Worm (Caenorhabditis elegans) whole organism, L4/young adult: ENCODE results near the gene cnnm-2.

Experiments used
- W03F9.2 ChIP-seq: fragments of 150-350 bp; optimal IDR thresholded peaks from 2 replicates; lab custom pipeline; 2014; ENCODE audit warnings: missing biosample characterization, missing genetic modification characterization
- dao-5 ChIP-seq: sonication (generic microtip); optimal IDR thresholded peaks from 2 replicates; lab custom pipeline; 2016; ENCODE audit warnings: missing genotype, missing genetic modification characterization, moderate library complexity, missing compliant biosample characterization
- him-1 ChIP-seq: sonication (generic microtip); optimal IDR thresholded peaks from 2 replicates; lab custom pipeline; 2016; ENCODE audit warnings: missing genotype, missing genetic modification reagents, missing genetic modification characterization, missing compliant biosample characterization

- TF ChIP-seq dao-5 (tag; lab: Kevin White, UChicago) (no peak), W03F9.2 (no peak), him-1 (tag; lab: Kevin White, UChicago) (no peak)
These were observed 6.0 kb downstream of the cnnm-2 start for ce11 chrX:8817929-8818328.
